Worm (Caenorhabditis elegans): Measurements from ENCODE around the gene oig-4.

oig-4 gene

DNA sequence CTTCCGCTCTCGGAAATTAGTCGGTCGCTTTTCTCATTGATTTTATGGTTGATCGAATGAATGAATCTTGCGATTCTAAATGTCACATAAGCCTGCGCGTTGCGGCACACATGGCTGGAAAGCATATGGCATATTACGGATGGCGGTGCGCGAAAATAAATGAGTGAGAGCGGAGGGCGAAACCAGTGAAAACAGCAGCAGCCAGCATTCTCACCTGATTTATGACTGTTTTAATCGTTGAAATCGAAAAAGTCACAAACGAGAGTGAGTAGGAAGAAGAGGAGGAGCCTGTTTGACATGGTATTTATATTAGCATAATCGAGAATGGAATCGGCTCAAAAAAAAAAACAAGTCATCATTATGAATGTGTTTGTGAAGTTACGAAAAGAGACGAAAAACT lies 10.9 kb downstream of the oig-4 start:
- TF ChIP-seq F13C5.2 (tag; optimal IDR thresholded peaks at IDR 0.05) (no peak), tbx-11 (GFP tag; IDR thresholded peaks at IDR 0.05) (no peak), hmg-4 (GFP tag; optimal IDR thresholded peaks at IDR 0.05) (peak; percentile 2)

DNA sequence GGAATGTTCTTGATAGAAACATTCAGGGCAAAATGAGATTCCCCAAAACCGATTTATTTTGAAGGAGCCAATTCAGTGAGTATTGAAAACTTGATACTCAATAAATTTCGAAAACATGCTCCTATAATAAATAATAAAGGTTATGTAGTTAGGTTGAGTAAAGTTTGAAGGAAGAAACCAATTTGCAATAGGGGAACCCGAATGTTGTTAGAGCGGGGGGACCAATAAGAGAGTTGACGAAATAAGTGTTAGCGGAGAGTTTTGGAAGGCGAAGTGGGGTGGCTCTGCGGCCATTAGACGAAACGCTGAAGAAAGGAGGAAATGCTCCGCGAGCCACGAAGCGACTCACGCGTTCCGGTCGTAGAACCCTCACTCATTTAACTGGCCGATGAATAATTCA lies 11.7 kb downstream of the oig-4 start:
- TF ChIP-seq hnd-1 (tag; optimal IDR thresholded peaks at IDR 0.05) (no peak), tra-4 (tag; optimal IDR thresholded peaks at IDR 0.05) (no peak), ceh-13 (GFP tag; optimal IDR thresholded peaks at IDR 0.05) (no peak), tbx-37 (GFP tag; conservative IDR thresholded peaks at IDR 0.05) (no peak), pes-1 (GFP tag; IDR thresholded peaks at IDR 0.05) (no peak), sea-1 (GFP tag; conservative IDR thresholded peaks at IDR 0.05) (no peak), flt-1 (GFP tag; IDR thresholded peaks at IDR 0.05) (no peak), hmbx-1 (tag; optimal IDR thresholded peaks at IDR 0.05) (no peak), F13C5.2 (tag; optimal IDR thresholded peaks at IDR 0.05) (no peak), ama-1 (optimal IDR thresholded peaks at IDR 0.05) (no peak), B0310.2 (tag; optimal IDR thresholded peaks at IDR 0.05) (no peak), tbx-11 (GFP tag; IDR thresholded peaks at IDR 0.05) (no peak), scrt-1 (GFP tag; IDR thresholded peaks at IDR 0.05) (no peak), ceh-36 (tag; optimal IDR thresholded peaks at IDR 0.05) (no peak), hmg-4 (GFP tag; optimal IDR thresholded peaks at IDR 0.05) (no peak), aly-1 (tag; optimal IDR thresholded peaks at IDR 0.05) (no peak)

DNA sequence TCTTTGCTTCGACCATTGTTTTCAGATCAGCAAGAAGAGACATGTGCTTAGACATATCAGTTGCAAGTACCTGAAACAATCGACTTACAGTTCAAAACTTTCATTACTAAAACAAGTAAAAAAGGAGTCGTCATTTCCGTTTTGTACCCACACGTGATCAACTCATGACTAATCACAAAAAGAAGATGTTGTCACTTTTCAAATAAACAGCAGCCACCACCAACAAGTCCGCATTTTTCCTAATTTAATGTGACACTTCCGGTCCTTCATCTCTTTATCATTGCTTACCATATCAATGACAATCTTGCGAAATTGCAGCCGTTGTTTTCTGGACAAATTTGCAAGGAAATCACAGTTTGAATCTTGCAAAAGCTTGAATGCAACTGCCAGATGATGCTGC lies 15.3 kb downstream of the oig-4 start:
- TF ChIP-seq hmg-4 (GFP tag; optimal IDR thresholded peaks at IDR 0.05) (no peak), flt-1 (GFP tag; IDR thresholded peaks at IDR 0.05) (no peak), aly-1 (tag; optimal IDR thresholded peaks at IDR 0.05) (no peak), sea-1 (GFP tag; conservative IDR thresholded peaks at IDR 0.05) (no peak), hmbx-1 (tag; optimal IDR thresholded peaks at IDR 0.05) (no peak), ceh-13 (GFP tag; optimal IDR thresholded peaks at IDR 0.05) (no peak), hnd-1 (tag; optimal IDR thresholded peaks at IDR 0.05) (no peak), scrt-1 (GFP tag; IDR thresholded peaks at IDR 0.05) (no peak), ama-1 (optimal IDR thresholded peaks at IDR 0.05) (no peak), ceh-36 (tag; optimal IDR thresholded peaks at IDR 0.05) (no peak), tra-4 (tag; optimal IDR thresholded peaks at IDR 0.05) (no peak), tbx-11 (GFP tag; IDR thresholded peaks at IDR 0.05) (no peak), F13C5.2 (tag; optimal IDR thresholded peaks at IDR 0.05) (no peak), pes-1 (GFP tag; IDR thresholded peaks at IDR 0.05) (no peak), B0310.2 (tag; optimal IDR thresholded peaks at IDR 0.05) (no peak), ets-7 (tag; optimal IDR thresholded peaks at IDR 0.05) (no peak)

DNA sequence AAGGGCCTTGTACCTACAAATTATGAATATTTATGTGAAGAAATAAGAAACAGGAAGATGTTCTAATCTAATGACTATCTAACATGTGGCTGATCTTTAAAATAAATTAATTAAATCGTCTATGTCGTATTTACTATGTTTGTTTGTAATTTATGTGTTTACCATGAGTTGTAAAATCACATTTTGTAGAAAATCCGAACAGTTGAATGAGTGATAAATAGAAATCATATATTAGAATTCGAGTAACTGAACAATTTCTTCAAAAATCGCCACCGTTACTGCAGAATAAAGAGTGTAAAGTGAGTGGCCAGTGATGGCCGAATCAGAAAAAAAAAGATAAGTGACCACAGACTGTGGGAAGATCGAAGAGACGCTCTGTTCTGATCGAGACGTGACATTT lies 16.7 kb downstream of the oig-4 start:
- TF ChIP-seq sea-1 (GFP tag; conservative IDR thresholded peaks at IDR 0.05) (no peak), F13C5.2 (tag; optimal IDR thresholded peaks at IDR 0.05) (no peak), ceh-36 (tag; optimal IDR thresholded peaks at IDR 0.05) (no peak), B0310.2 (tag; optimal IDR thresholded peaks at IDR 0.05) (no peak), scrt-1 (GFP tag; IDR thresholded peaks at IDR 0.05) (no peak), pes-1 (GFP tag; IDR thresholded peaks at IDR 0.05) (no peak), tbx-37 (GFP tag; conservative IDR thresholded peaks at IDR 0.05) (no peak), ceh-13 (GFP tag; optimal IDR thresholded peaks at IDR 0.05) (no peak), hmbx-1 (tag; optimal IDR thresholded peaks at IDR 0.05) (no peak), ets-7 (tag; optimal IDR thresholded peaks at IDR 0.05) (no peak), flt-1 (GFP tag; IDR thresholded peaks at IDR 0.05) (no peak), hnd-1 (tag; optimal IDR thresholded peaks at IDR 0.05) (no peak), ama-1 (optimal IDR thresholded peaks at IDR 0.05) (no peak), tbx-11 (GFP tag; IDR thresholded peaks at IDR 0.05) (no peak), tra-4 (tag; optimal IDR thresholded peaks at IDR 0.05) (no peak), hmg-4 (GFP tag; optimal IDR thresholded peaks at IDR 0.05) (no peak), aly-1 (tag; optimal IDR thresholded peaks at IDR 0.05) (no peak)

DNA sequence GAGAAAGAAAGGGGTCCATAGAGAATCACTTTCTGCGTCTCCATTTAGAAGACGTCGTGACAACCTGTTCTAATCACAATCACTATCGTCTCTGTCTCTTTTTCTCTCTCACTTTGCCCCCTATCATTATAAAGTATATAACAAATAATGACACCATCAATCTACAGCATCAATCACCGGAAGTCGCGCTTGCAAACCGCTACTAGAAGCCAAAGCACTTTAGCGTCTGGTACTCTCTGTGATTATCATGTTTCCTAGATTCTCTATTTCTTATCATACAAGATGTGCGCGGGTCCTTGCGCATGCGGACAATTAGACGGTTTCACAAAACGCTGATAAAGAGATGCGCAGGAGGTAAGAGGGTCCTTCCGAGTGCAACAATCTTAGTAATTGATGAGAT lies 17.8 kb downstream of the oig-4 start:
- TF ChIP-seq tra-4 (tag; optimal IDR thresholded peaks at IDR 0.05) (no peak), tbx-11 (GFP tag; IDR thresholded peaks at IDR 0.05) (no peak), scrt-1 (GFP tag; IDR thresholded peaks at IDR 0.05) (no peak), ets-7 (tag; optimal IDR thresholded peaks at IDR 0.05) (no peak), ceh-36 (tag; optimal IDR thresholded peaks at IDR 0.05) (no peak), flt-1 (GFP tag; IDR thresholded peaks at IDR 0.05) (no peak), hmg-4 (GFP tag; optimal IDR thresholded peaks at IDR 0.05) (no peak), pes-1 (GFP tag; IDR thresholded peaks at IDR 0.05) (no peak), tbx-37 (GFP tag; conservative IDR thresholded peaks at IDR 0.05) (no peak), ama-1 (optimal IDR thresholded peaks at IDR 0.05) (no peak), aly-1 (tag; optimal IDR thresholded peaks at IDR 0.05) (no peak)

DNA sequence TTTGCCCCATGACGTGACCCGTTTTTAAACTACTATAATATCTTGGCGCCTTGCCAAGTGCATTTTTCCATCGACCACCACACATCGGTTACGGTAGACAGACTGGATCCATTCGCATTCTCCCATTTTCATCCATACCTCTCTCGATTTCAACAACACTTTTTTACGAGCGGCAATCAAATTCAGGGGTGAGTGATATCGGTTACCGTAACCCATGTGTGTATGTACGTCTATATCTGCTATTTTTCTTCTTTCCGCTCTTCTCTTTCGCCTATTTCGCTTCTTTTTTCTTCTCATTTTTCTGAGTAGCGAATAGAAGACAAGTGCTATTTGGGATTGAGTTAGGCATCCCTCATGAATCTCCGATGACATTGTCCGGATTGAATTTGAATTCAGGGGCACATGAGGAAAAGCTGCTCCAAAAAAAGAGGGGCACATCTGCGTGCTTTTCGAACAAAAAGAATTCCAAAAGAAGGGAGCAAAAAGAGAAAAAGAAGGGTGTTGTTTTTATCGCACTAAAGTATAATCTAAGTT lies 18.4 kb downstream of the oig-4 start:
- TF ChIP-seq ceh-13 (GFP tag; optimal IDR thresholded peaks at IDR 0.05) (no peak), F13C5.2 (tag; optimal IDR thresholded peaks at IDR 0.05) (no peak), hmbx-1 (tag; optimal IDR thresholded peaks at IDR 0.05) (no peak), tbx-37 (GFP tag; conservative IDR thresholded peaks at IDR 0.05) (no peak), tbx-11 (GFP tag; IDR thresholded peaks at IDR 0.05) (no peak), hnd-1 (tag; optimal IDR thresholded peaks at IDR 0.05) (no peak), ceh-36 (tag; optimal IDR thresholded peaks at IDR 0.05) (no peak), B0310.2 (tag; optimal IDR thresholded peaks at IDR 0.05) (no peak), aly-1 (tag; optimal IDR thresholded peaks at IDR 0.05) (no peak), ets-7 (tag; optimal IDR thresholded peaks at IDR 0.05) (no peak), hmg-4 (GFP tag; optimal IDR thresholded peaks at IDR 0.05) (no peak), scrt-1 (GFP tag; IDR thresholded peaks at IDR 0.05) (no peak), pes-1 (GFP tag; IDR thresholded peaks at IDR 0.05) (no peak), ama-1 (optimal IDR thresholded peaks at IDR 0.05) (no peak), flt-1 (GFP tag; IDR thresholded peaks at IDR 0.05) (no peak), tra-4 (tag; optimal IDR thresholded peaks at IDR 0.05) (no peak), sea-1 (GFP tag; conservative IDR thresholded peaks at IDR 0.05) (no peak)

DNA sequence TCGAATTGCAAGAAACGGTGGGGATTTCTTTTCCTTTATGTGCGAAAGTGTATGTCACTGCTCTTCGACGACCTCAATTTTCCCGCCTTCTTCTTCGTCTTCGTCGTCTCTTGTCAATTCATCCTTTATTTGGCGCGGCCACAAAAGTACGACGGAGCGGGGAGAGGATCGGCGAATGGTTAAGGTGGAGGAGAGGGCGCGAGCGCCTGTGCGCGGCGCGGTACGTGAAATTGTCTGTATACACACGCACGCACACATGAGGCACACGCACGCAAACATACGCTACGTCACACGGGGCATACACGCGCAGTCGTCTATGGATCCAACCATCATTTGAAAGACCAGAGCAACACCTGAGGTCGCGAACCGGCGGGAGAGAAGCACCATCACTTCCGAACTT lies 22.0 kb downstream of the oig-4 start:
- TF ChIP-seq hmg-4 (GFP tag; optimal IDR thresholded peaks at IDR 0.05) (peak; percentile 14), sea-1 (GFP tag; conservative IDR thresholded peaks at IDR 0.05) (no peak), ama-1 (optimal IDR thresholded peaks at IDR 0.05) (no peak), ceh-13 (GFP tag; optimal IDR thresholded peaks at IDR 0.05) (no peak), scrt-1 (GFP tag; IDR thresholded peaks at IDR 0.05) (no peak), hnd-1 (tag; optimal IDR thresholded peaks at IDR 0.05) (no peak), F13C5.2 (tag; optimal IDR thresholded peaks at IDR 0.05) (no peak)
